Worm (Caenorhabditis elegans): ENCODE results near the gene Y22D7AL.6.

DNA sequence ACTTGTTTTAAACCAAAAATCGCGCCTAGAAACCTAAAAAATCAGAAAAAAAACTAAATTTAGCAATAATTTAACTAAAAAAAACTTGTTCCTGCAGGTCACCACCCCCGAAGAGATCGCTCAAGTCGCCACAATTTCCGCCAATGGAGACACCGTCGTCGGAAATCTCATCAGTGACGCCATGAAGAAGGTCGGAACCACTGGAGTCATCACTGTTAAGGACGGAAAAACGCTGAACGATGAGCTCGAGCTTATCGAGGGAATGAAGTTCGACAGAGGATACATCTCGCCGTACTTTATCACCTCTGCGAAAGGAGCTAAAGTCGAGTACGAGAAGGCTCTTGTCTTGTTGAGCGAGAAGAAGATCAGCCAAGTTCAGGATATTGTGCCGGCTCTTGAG lies 16.6 kb downstream of the Y22D7AL.6 start:
- no peak for TF ChIP-seq hmbx-1 (tag; optimal IDR thresholded peaks at IDR 0.05)
- no peak for TF ChIP-seq ets-7 (tag; optimal IDR thresholded peaks at IDR 0.05)
- TF ChIP-seq tbx-11 (GFP tag; IDR thresholded peaks at IDR 0.05) = no peak
- TF ChIP-seq ceh-36 (tag; optimal IDR thresholded peaks at IDR 0.05) = no peak
- TF ChIP-seq pes-1 (GFP tag; IDR thresholded peaks at IDR 0.05) = no peak
- no peak for TF ChIP-seq ama-1 (optimal IDR thresholded peaks at IDR 0.05)
- no peak for TF ChIP-seq tra-4 (tag; optimal IDR thresholded peaks at IDR 0.05)
- TF ChIP-seq B0310.2 (tag; optimal IDR thresholded peaks at IDR 0.05) = no peak

All from whole organism, early embryonic.